Worm (Caenorhabditis elegans) whole organism, L1 larva: ENCODE measurements around the gene col-44.
A peak's percentile ranks its signal among the peaks of the same experiment; 100 is the strongest.

Source experiments
- C04F5.9 ChIP-seq: sonication (generic microtip); optimal IDR thresholded peaks from 2 replicates; lab custom pipeline; 2016; ENCODE audit warnings: missing genetic modification characterization, missing compliant biosample characterization
- C16A3.4 ChIP-seq: fragments of 150-350 bp; optimal IDR thresholded peaks from 2 replicates; lab custom pipeline; 2014; ENCODE audit warnings: missing biosample characterization, missing genetic modification characterization
- C34B4.2 ChIP-seq: sonication (generic microtip); optimal IDR thresholded peaks from 2 replicates; lab custom pipeline; 2017; ENCODE audit warnings: mild to moderate bottlenecking, missing genetic modification characterization, missing compliant biosample characterization
- F16B12.6 ChIP-seq: fragments of 150-350 bp; optimal IDR thresholded peaks from 2 replicates; lab custom pipeline; 2014; ENCODE audit warnings: missing biosample characterization, missing genetic modification characterization
- aly-2 ChIP-seq: fragments of 150-350 bp; optimal IDR thresholded peaks from 2 replicates; lab custom pipeline; 2014; ENCODE audit warnings: missing biosample characterization, missing genetic modification characterization
- blmp-1 ChIP-seq: fragments of 150-350 bp; optimal IDR thresholded peaks from 2 replicates; lab custom pipeline; 2014; ENCODE audit warnings: missing biosample characterization, missing genetic modification characterization
- ceh-63 ChIP-seq: fragments of 200-800 bp; sonication (Bioruptor generic); optimal IDR thresholded peaks from 2 replicates; lab custom pipeline; 2018; ENCODE audit warnings: mild to moderate bottlenecking, missing genetic modification characterization, missing compliant biosample characterization
- ceh-82 ChIP-seq, 3 experiments: fragments of 150-350 bp in 1 of 3; sonication (generic microtip) in 2 of 3; optimal IDR thresholded peaks; 2 replicates each; lab custom pipeline; 2014 to 2017; ENCODE audit warnings: missing biosample characterization in 3 of 3, missing genetic modification characterization in 3 of 3
- ceh-88 ChIP-seq: fragments of 200-800 bp; sonication (Bioruptor generic); IDR thresholded peaks from 2 replicates; pipeline ENCODE4 v1.3.6; 2022; ENCODE audit warnings: missing genetic modification characterization, missing compliant biosample characterization
- ces-1 ChIP-seq: fragments of 150-350 bp; optimal IDR thresholded peaks from 2 replicates; lab custom pipeline; 2014; ENCODE audit warnings: missing biosample characterization, missing genetic modification reagents, missing genetic modification characterization
- efl-3 ChIP-seq: fragments of 200-800 bp; sonication (Bioruptor generic); optimal IDR thresholded peaks from 2 replicates; lab custom pipeline; 2018; ENCODE audit warnings: mild to moderate bottlenecking, missing genetic modification characterization, missing compliant biosample characterization
- egl-27 ChIP-seq, 2 experiments: fragments of 150-350 bp in 1 of 2; sonication (generic microtip); optimal IDR thresholded peaks; 3 replicates each; lab custom pipeline; 2017 to 2018; ENCODE audit warnings: missing biosample characterization in 2 of 2, missing genetic modification characterization in 2 of 2, missing genetic modification reagents in 2 of 2
- elt-2 ChIP-seq: sonication (generic microtip); optimal IDR thresholded peaks from 2 replicates; lab custom pipeline; 2016; ENCODE audit warnings: missing genetic modification characterization, mild to moderate bottlenecking, inconsistent platforms, missing compliant biosample characterization, missing genetic modification reagents
- fkh-10 ChIP-seq: sonication (generic microtip); optimal IDR thresholded peaks from 2 replicates; lab custom pipeline; 2017; ENCODE audit warnings: missing biosample characterization, missing genetic modification reagents, missing genetic modification characterization
- fos-1 ChIP-seq: fragments of 150-350 bp; optimal IDR thresholded peaks from 2 replicates; lab custom pipeline; 2014; ENCODE audit warnings: missing biosample characterization, missing genetic modification characterization
- grh-1 ChIP-seq: fragments of 200-800 bp; sonication (Bioruptor generic); IDR thresholded peaks from 2 replicates; pipeline ENCODE4 v1.3.6; 2022; ENCODE audit warnings: missing genetic modification reagents, missing genetic modification characterization, missing compliant biosample characterization
- irx-1 ChIP-seq: sonication (generic microtip); optimal IDR thresholded peaks from 2 replicates; lab custom pipeline; 2016; ENCODE audit warnings: missing genetic modification characterization, missing compliant biosample characterization
- isw-1 ChIP-seq: fragments of 200-800 bp; sonication (Bioruptor generic); IDR thresholded peaks from 2 replicates; pipeline ENCODE4 v1.3.6; 2022; ENCODE audit warnings: missing genetic modification characterization, missing compliant biosample characterization
- jun-1 ChIP-seq: fragments of 150-350 bp; optimal IDR thresholded peaks from 2 replicates; lab custom pipeline; 2014; ENCODE audit warnings: missing biosample characterization, missing genetic modification reagents, missing genetic modification characterization
- lin-13 ChIP-seq: fragments of 150-350 bp; optimal IDR thresholded peaks from 2 replicates; lab custom pipeline; 2014; ENCODE audit warnings: missing biosample characterization, missing genetic modification reagents, missing genetic modification characterization
- lin-14 ChIP-seq: fragments of 200-800 bp; sonication (Bioruptor generic); optimal IDR thresholded peaks from 2 replicates; lab custom pipeline; 2018; ENCODE audit warnings: mild to moderate bottlenecking, missing genetic modification characterization, moderate library complexity, missing compliant biosample characterization
- lin-15B ChIP-seq: fragments of 150-350 bp; sonication (generic microtip); optimal IDR thresholded peaks from 3 replicates; lab custom pipeline; 2014; ENCODE audit warnings: missing biosample characterization, missing genetic modification characterization
- lin-35 ChIP-seq, 2 experiments: fragments of 150-350 bp; optimal IDR thresholded peaks; 2 replicates each; lab custom pipeline; 2014; ENCODE audit warnings: missing biosample characterization in 2 of 2, missing genetic modification characterization in 2 of 2, missing genetic modification reagents in 2 of 2
- lir-3 ChIP-seq: sonication (generic microtip); optimal IDR thresholded peaks from 2 replicates; lab custom pipeline; 2016; ENCODE audit warnings: mild to moderate bottlenecking, missing genetic modification characterization, moderate library complexity, missing compliant biosample characterization; ENCODE audit not compliant: poor library complexity
- lsy-2 ChIP-seq, 2 experiments: fragments of 150-350 bp; optimal IDR thresholded peaks; 2 replicates each; lab custom pipeline; 2014; ENCODE audit warnings: missing biosample characterization in 2 of 2, missing genetic modification characterization in 2 of 2
- mef-2 ChIP-seq: fragments of 150-350 bp; optimal IDR thresholded peaks from 2 replicates; lab custom pipeline; 2014; ENCODE audit warnings: missing biosample characterization, missing genetic modification characterization
- mep-1 ChIP-seq: fragments of 150-350 bp; optimal IDR thresholded peaks from 2 replicates; lab custom pipeline; 2014; ENCODE audit warnings: missing biosample characterization, missing genetic modification characterization
- nhr-11 ChIP-seq: fragments of 150-350 bp; optimal IDR thresholded peaks from 2 replicates; lab custom pipeline; 2014; ENCODE audit warnings: missing biosample characterization, missing genetic modification characterization
- nhr-19 ChIP-seq: fragments of 200-800 bp; sonication (Bioruptor generic); conservative IDR thresholded peaks from 2 replicates; pipeline ENCODE4 v1.3.6; 2022; ENCODE audit warnings: missing genetic modification characterization, missing compliant biosample characterization
- nhr-20 ChIP-seq: sonication (generic microtip); optimal IDR thresholded peaks from 2 replicates; lab custom pipeline; 2016; ENCODE audit warnings: mild to moderate bottlenecking, missing genetic modification characterization, missing compliant biosample characterization
- nhr-47 ChIP-seq: sonication (generic microtip); optimal IDR thresholded peaks from 2 replicates; lab custom pipeline; 2016; ENCODE audit warnings: mild to moderate bottlenecking, missing genetic modification characterization, moderate library complexity, missing compliant biosample characterization
- nhr-71 ChIP-seq: sonication (generic microtip); optimal IDR thresholded peaks from 2 replicates; lab custom pipeline; 2016; ENCODE audit warnings: mild to moderate bottlenecking, missing genetic modification characterization, moderate library complexity, missing compliant biosample characterization
- nhr-84 ChIP-seq: sonication (generic microtip); optimal IDR thresholded peaks from 2 replicates; lab custom pipeline; 2017; ENCODE audit warnings: missing biosample characterization, missing genetic modification characterization
- pag-3 ChIP-seq: sonication (generic microtip); optimal IDR thresholded peaks from 2 replicates; lab custom pipeline; 2017; ENCODE audit warnings: missing genetic modification characterization, mild to moderate bottlenecking, missing compliant biosample characterization, antibody characterized with exemption, borderline replicate concordance; ENCODE audit not compliant: insufficient read depth
- pax-3 ChIP-seq: fragments of 200-800 bp; sonication (Bioruptor generic); optimal IDR thresholded peaks from 2 replicates; lab custom pipeline; 2018; ENCODE audit warnings: mild to moderate bottlenecking, missing genetic modification characterization, moderate library complexity, missing compliant biosample characterization
- rnt-1 ChIP-seq: sonication (generic microtip); optimal IDR thresholded peaks from 2 replicates; lab custom pipeline; 2016; ENCODE audit warnings: mild to moderate bottlenecking, missing genetic modification characterization, moderate library complexity, missing compliant biosample characterization
- skn-1 ChIP-seq: fragments of 150-350 bp; optimal IDR thresholded peaks from 2 replicates; lab custom pipeline; 2014; ENCODE audit warnings: missing biosample characterization, missing genetic modification characterization
- snu-23 ChIP-seq: sonication (generic microtip); optimal IDR thresholded peaks from 2 replicates; lab custom pipeline; 2016; ENCODE audit warnings: missing genetic modification characterization, missing compliant biosample characterization
- sptf-1 ChIP-seq: fragments of 150-350 bp; optimal IDR thresholded peaks from 2 replicates; lab custom pipeline; 2014; ENCODE audit warnings: missing biosample characterization, missing genetic modification characterization
- sup-37 ChIP-seq: fragments of 200-800 bp; sonication (Bioruptor generic); optimal IDR thresholded peaks from 2 replicates; lab custom pipeline; 2018; ENCODE audit warnings: mild to moderate bottlenecking, missing genetic modification characterization, missing compliant biosample characterization
- tbx-2 ChIP-seq: sonication (generic microtip); optimal IDR thresholded peaks from 2 replicates; lab custom pipeline; 2016; ENCODE audit warnings: missing genetic modification characterization, missing compliant biosample characterization
- unc-130 ChIP-seq: fragments of 150-350 bp; optimal IDR thresholded peaks from 2 replicates; lab custom pipeline; 2017; ENCODE audit warnings: missing biosample characterization, missing genetic modification characterization, inconsistent platforms
- unc-30 ChIP-seq: sonication (generic microtip); optimal IDR thresholded peaks from 2 replicates; lab custom pipeline; 2017; ENCODE audit warnings: missing biosample characterization, missing genetic modification characterization
- unc-62 ChIP-seq: fragments of 150-350 bp; optimal IDR thresholded peaks from 2 replicates; lab custom pipeline; 2014; ENCODE audit warnings: missing biosample characterization, missing genetic modification reagents, missing genetic modification characterization
- vab-15 ChIP-seq: sonication (generic microtip); optimal IDR thresholded peaks from 2 replicates; lab custom pipeline; 2017; ENCODE audit warnings: missing genotype, mild to moderate bottlenecking, missing genetic modification characterization, missing compliant biosample characterization
- xbp-1 ChIP-seq: sonication (generic microtip); optimal IDR thresholded peaks from 2 replicates; lab custom pipeline; 2016; ENCODE audit warnings: missing genetic modification characterization, missing compliant biosample characterization

col-44 gene

ce11 chrX:13633876-13634479, 42.7 kb downstream of the col-44 start:
- TF ChIP-seq snu-23 (peak; percentile 13), nhr-19 (GFP tag; lab: Robert Waterston, UW) (peak; percentile 33; the same call in 1 of the 2 replicates), lin-14 (GFP tag; lab: Kevin White, UChicago) (peak; percentile 61), egl-27 (tag; optimal IDR thresholded peaks at IDR 0.05; lab: Kevin White, UChicago) (no peak), pax-3 (tag; lab: Kevin White, UChicago) (no peak), nhr-71 (tag; lab: Kevin White, UChicago) (peak; percentile 52), lsy-2 (tag; optimal IDR thresholded peaks at IDR 0.05; lab: Kevin White, UChicago) (peak; percentile 2 to 13), rnt-1 (tag; lab: Kevin White, UChicago) (peak; percentile 56), fkh-10 (peak; percentile 65)

- TF ChIP-seq efl-3 (GFP tag; lab: Kevin White, UChicago) (no peak), F16B12.6 (tag; lab: Kevin White, UChicago) (no peak), lin-35 (GFP tag; optimal IDR thresholded peaks at IDR 0.05; lab: Kevin White, UChicago) (no peak), ceh-63 (GFP tag; lab: Kevin White, UChicago) (no peak), lin-15B (tag; lab: Kevin White, UChicago) (no peak), unc-62 (GFP tag; lab: Kevin White, UChicago) (no peak), jun-1 (tag; lab: Kevin White, UChicago) (no peak), grh-1 (GFP tag; lab: Robert Waterston, UW) (no peak), C04F5.9 (no peak), tbx-2 (tag; lab: Kevin White, UChicago) (no peak), egl-27 (tag; optimal IDR thresholded peaks at IDR 0.05; lab: Kevin White, UChicago) (no peak), nhr-71 (tag; lab: Kevin White, UChicago) (peak; percentile 41), fkh-10 (no peak), snu-23 (peak; percentile 22), lin-14 (GFP tag; lab: Kevin White, UChicago) (peak; percentile 30), isw-1 (GFP tag; lab: Robert Waterston, UW) (no peak), nhr-11 (no peak), mef-2 (no peak), C16A3.4 (tag; lab: Kevin White, UChicago) (no peak), C34B4.2 (tag; lab: Kevin White, UChicago) (no peak), lsy-2 (tag; optimal IDR thresholded peaks at IDR 0.05; lab: Kevin White, UChicago) (peak in 1 of 2 experiments; percentile 9), nhr-84 (tag; lab: Kevin White, UChicago) (no peak), sptf-1 (tag; lab: Kevin White, UChicago) (no peak), elt-2 (tag; lab: Kevin White, UChicago) (no peak), rnt-1 (tag; lab: Kevin White, UChicago) (peak; percentile 58), vab-15 (tag; lab: Kevin White, UChicago) (no peak), blmp-1 (tag; lab: Kevin White, UChicago) (no peak)
Measured at ce11 chrX:13637526-13637925, 46.3 kb downstream of the col-44 start.

- TF ChIP-seq ces-1 (GFP tag; lab: Kevin White, UChicago) (no peak), grh-1 (GFP tag; lab: Robert Waterston, UW) (no peak), unc-130 (tag; lab: Kevin White, UChicago) (peak; percentile 38), lir-3 (tag; lab: Kevin White, UChicago) (no peak), irx-1 (no peak), isw-1 (GFP tag; lab: Robert Waterston, UW) (no peak), ceh-88 (GFP tag; lab: Robert Waterston, UW) (no peak), pag-3 (tag; lab: Kevin White, UChicago) (no peak), fos-1 (no peak), lin-14 (GFP tag; lab: Kevin White, UChicago) (peak; percentile 87), lin-13 (GFP tag; lab: Kevin White, UChicago) (no peak), unc-30 (tag; lab: Kevin White, UChicago) (no peak), mef-2 (no peak), mep-1 (no peak), aly-2 (tag; lab: Kevin White, UChicago) (no peak), ceh-82 (tag; optimal IDR thresholded peaks at IDR 0.05; lab: Kevin White, UChicago) (no peak), C34B4.2 (tag; lab: Kevin White, UChicago) (no peak), nhr-20 (tag; lab: Kevin White, UChicago) (peak; percentile 21), skn-1 (tag; lab: Kevin White, UChicago) (peak; percentile 3), vab-15 (tag; lab: Kevin White, UChicago) (no peak), xbp-1 (tag; lab: Kevin White, UChicago) (no peak), snu-23 (peak; percentile 42), sup-37 (GFP tag; lab: Kevin White, UChicago) (no peak), nhr-47 (tag; lab: Kevin White, UChicago) (no peak)
Measured at ce11 chrX:13638351-13638958, 47.2 kb downstream of the col-44 start.
